Worm (Caenorhabditis elegans) whole organism, L1 larva: Measurements from ENCODE around the gene T06C12.14.

Experiments used
- C16A3.4 ChIP-seq: fragments of 150-350 bp; optimal IDR thresholded peaks from 2 replicates; lab custom pipeline; 2014; ENCODE audit warnings: missing biosample characterization, missing genetic modification characterization
- ceh-82 ChIP-seq, 3 experiments: fragments of 150-350 bp in 1 of 3; sonication (generic microtip) in 2 of 3; optimal IDR thresholded peaks; 2 replicates each; lab custom pipeline; 2014 to 2017; ENCODE audit warnings: missing biosample characterization in 3 of 3, missing genetic modification characterization in 3 of 3
- ces-1 ChIP-seq: fragments of 150-350 bp; optimal IDR thresholded peaks from 2 replicates; lab custom pipeline; 2014; ENCODE audit warnings: missing biosample characterization, missing genetic modification reagents, missing genetic modification characterization
- dpl-1 ChIP-seq, 3 experiments: fragments of 150-350 bp in 2 of 3; sonication (generic microtip) in 1 of 3; optimal IDR thresholded peaks; 2 replicates each; lab custom pipeline; 2014 to 2017; ENCODE audit warnings: missing biosample characterization in 3 of 3, missing genetic modification characterization in 3 of 3, missing genetic modification reagents in 3 of 3
- efl-3 ChIP-seq: fragments of 200-800 bp; sonication (Bioruptor generic); optimal IDR thresholded peaks from 2 replicates; lab custom pipeline; 2018; ENCODE audit warnings: mild to moderate bottlenecking, missing genetic modification characterization, missing compliant biosample characterization
- elt-2 ChIP-seq: sonication (generic microtip); optimal IDR thresholded peaks from 2 replicates; lab custom pipeline; 2016; ENCODE audit warnings: missing genetic modification characterization, mild to moderate bottlenecking, inconsistent platforms, missing compliant biosample characterization, missing genetic modification reagents
- fkh-8 ChIP-seq: sonication (generic microtip); optimal IDR thresholded peaks from 2 replicates; lab custom pipeline; 2016; ENCODE audit warnings: mild to moderate bottlenecking, missing genetic modification characterization, missing compliant biosample characterization
- fos-1 ChIP-seq: fragments of 150-350 bp; optimal IDR thresholded peaks from 2 replicates; lab custom pipeline; 2014; ENCODE audit warnings: missing biosample characterization, missing genetic modification characterization
- hlh-17 ChIP-seq: fragments of 200-800 bp; sonication (Bioruptor generic); optimal IDR thresholded peaks from 2 replicates; lab custom pipeline; 2018; ENCODE audit warnings: missing genetic modification characterization, mild to moderate bottlenecking, missing compliant biosample characterization, moderate library complexity, borderline replicate concordance
- hlh-4 ChIP-seq: sonication (generic microtip); optimal IDR thresholded peaks from 2 replicates; lab custom pipeline; 2016; ENCODE audit warnings: mild to moderate bottlenecking, missing genetic modification characterization, missing compliant biosample characterization
- irx-1 ChIP-seq: sonication (generic microtip); optimal IDR thresholded peaks from 2 replicates; lab custom pipeline; 2016; ENCODE audit warnings: missing genetic modification characterization, missing compliant biosample characterization
- jun-1 ChIP-seq: fragments of 150-350 bp; optimal IDR thresholded peaks from 2 replicates; lab custom pipeline; 2014; ENCODE audit warnings: missing biosample characterization, missing genetic modification reagents, missing genetic modification characterization
- lir-3 ChIP-seq: sonication (generic microtip); optimal IDR thresholded peaks from 2 replicates; lab custom pipeline; 2016; ENCODE audit warnings: mild to moderate bottlenecking, missing genetic modification characterization, moderate library complexity, missing compliant biosample characterization; ENCODE audit not compliant: poor library complexity
- mep-1 ChIP-seq: fragments of 150-350 bp; optimal IDR thresholded peaks from 2 replicates; lab custom pipeline; 2014; ENCODE audit warnings: missing biosample characterization, missing genetic modification characterization
- nhr-19 ChIP-seq: fragments of 200-800 bp; sonication (Bioruptor generic); conservative IDR thresholded peaks from 2 replicates; pipeline ENCODE4 v1.3.6; 2022; ENCODE audit warnings: missing genetic modification characterization, missing compliant biosample characterization
- nhr-237 ChIP-seq: fragments of 150-350 bp; optimal IDR thresholded peaks from 2 replicates; lab custom pipeline; 2014; ENCODE audit warnings: missing biosample characterization, missing genetic modification characterization
- nhr-85 ChIP-seq: sonication (generic microtip); peaks from one replicate; lab custom pipeline; 2016; ENCODE audit warnings: missing genetic modification characterization, inconsistent platforms, missing compliant biosample characterization
- pax-3 ChIP-seq: fragments of 200-800 bp; sonication (Bioruptor generic); optimal IDR thresholded peaks from 2 replicates; lab custom pipeline; 2018; ENCODE audit warnings: mild to moderate bottlenecking, missing genetic modification characterization, moderate library complexity, missing compliant biosample characterization
- pqm-1 ChIP-seq: sonication (generic microtip); optimal IDR thresholded peaks from 3 replicates; lab custom pipeline; 2017; ENCODE audit warnings: missing biosample characterization, missing genetic modification characterization
- rnt-1 ChIP-seq: sonication (generic microtip); optimal IDR thresholded peaks from 2 replicates; lab custom pipeline; 2016; ENCODE audit warnings: mild to moderate bottlenecking, missing genetic modification characterization, moderate library complexity, missing compliant biosample characterization
- skn-1 ChIP-seq: fragments of 150-350 bp; optimal IDR thresholded peaks from 2 replicates; lab custom pipeline; 2014; ENCODE audit warnings: missing biosample characterization, missing genetic modification characterization
- snu-23 ChIP-seq: sonication (generic microtip); optimal IDR thresholded peaks from 2 replicates; lab custom pipeline; 2016; ENCODE audit warnings: missing genetic modification characterization, missing compliant biosample characterization
- sox-4 ChIP-seq: sonication (generic microtip); optimal IDR thresholded peaks from 2 replicates; lab custom pipeline; 2016; ENCODE audit warnings: missing genetic modification characterization, missing compliant biosample characterization
- tbx-2 ChIP-seq: sonication (generic microtip); optimal IDR thresholded peaks from 2 replicates; lab custom pipeline; 2016; ENCODE audit warnings: missing genetic modification characterization, missing compliant biosample characterization
- vab-15 ChIP-seq: sonication (generic microtip); optimal IDR thresholded peaks from 2 replicates; lab custom pipeline; 2017; ENCODE audit warnings: missing genotype, mild to moderate bottlenecking, missing genetic modification characterization, missing compliant biosample characterization
- zag-1 ChIP-seq: fragments of 150-350 bp; optimal IDR thresholded peaks from 2 replicates; lab custom pipeline; 2014; ENCODE audit warnings: missing biosample characterization, missing genetic modification characterization

T06C12.14 gene

ce11 chrV:15940254-15940653 is 40.5 kb downstream of the T06C12.14 start, which contains the start of gene srw-55:
Gene srw-55, minus strand, starts transcription at chrV:15940354.
- no peak for TF ChIP-seq hlh-4
- TF ChIP-seq zag-1 (tag; lab: Kevin White, UChicago), result no peak
- TF ChIP-seq nhr-237 (tag; lab: Kevin White, UChicago), result no peak
- no peak for TF ChIP-seq ceh-82 (tag; optimal IDR thresholded peaks at IDR 0.05; lab: Kevin White, UChicago)
- no peak for TF ChIP-seq pax-3
- no peak for TF ChIP-seq irx-1 (tag; lab: Kevin White, UChicago)
- no peak for TF ChIP-seq elt-2 (tag; lab: Kevin White, UChicago)
- TF ChIP-seq jun-1 (tag; lab: Kevin White, UChicago), result no peak
- TF ChIP-seq tbx-2, result no peak
- no peak for TF ChIP-seq efl-3 (GFP tag; lab: Kevin White, UChicago)
- TF ChIP-seq nhr-19, result no peak
- no peak for TF ChIP-seq snu-23 (GFP tag; lab: Kevin White, UChicago)
- no peak for TF ChIP-seq C16A3.4
- no peak for TF ChIP-seq ces-1 (GFP tag; lab: Kevin White, UChicago)
- TF ChIP-seq skn-1 (tag; lab: Kevin White, UChicago), result no peak
- TF ChIP-seq dpl-1 (GFP tag; optimal IDR thresholded peaks at IDR 0.05; lab: Kevin White, UChicago), result no peak
- no peak for TF ChIP-seq vab-15 (tag; lab: Kevin White, UChicago)
- TF ChIP-seq, all 84 proteins: peak for 0

ce11 chrV:15943125-15943524 is 43.3 kb downstream of the T06C12.14 start, which contains the start of gene srw-53:
Gene srw-53, plus strand, starts transcription at chrV:15943425.
- no peak for TF ChIP-seq irx-1 (tag; lab: Kevin White, UChicago)
- no peak for TF ChIP-seq hlh-17
- no peak for TF ChIP-seq efl-3 (GFP tag; lab: Kevin White, UChicago)
- no peak for TF ChIP-seq pqm-1 (tag; lab: Kevin White, UChicago)
- TF ChIP-seq sox-4 (tag; lab: Kevin White, UChicago), result no peak
- no peak for TF ChIP-seq snu-23 (GFP tag; lab: Kevin White, UChicago)
- no peak for TF ChIP-seq fkh-8 (tag; lab: Kevin White, UChicago)
- TF ChIP-seq rnt-1 (tag; lab: Kevin White, UChicago), result no peak
- no peak for TF ChIP-seq jun-1 (tag; lab: Kevin White, UChicago)
- TF ChIP-seq fos-1 (tag; lab: Kevin White, UChicago), result no peak
- no peak for TF ChIP-seq mep-1 (tag; lab: Kevin White, UChicago)
- TF ChIP-seq nhr-85, result no peak
- TF ChIP-seq lir-3, result no peak
